Fruit fly (Drosophila melanogaster) whole organism, larva: ENCODE measurements around the gene pHCl-1.

Experiments used
- noc ChIP-seq: fragments of 200-800 bp; sonication (Bioruptor generic); optimal IDR thresholded peaks from 3 replicates; lab custom pipeline; 2019; ENCODE audit warnings: missing biosample characterization, mild to moderate bottlenecking, missing genetic modification characterization, moderate library complexity

pHCl-1 gene

DNA sequence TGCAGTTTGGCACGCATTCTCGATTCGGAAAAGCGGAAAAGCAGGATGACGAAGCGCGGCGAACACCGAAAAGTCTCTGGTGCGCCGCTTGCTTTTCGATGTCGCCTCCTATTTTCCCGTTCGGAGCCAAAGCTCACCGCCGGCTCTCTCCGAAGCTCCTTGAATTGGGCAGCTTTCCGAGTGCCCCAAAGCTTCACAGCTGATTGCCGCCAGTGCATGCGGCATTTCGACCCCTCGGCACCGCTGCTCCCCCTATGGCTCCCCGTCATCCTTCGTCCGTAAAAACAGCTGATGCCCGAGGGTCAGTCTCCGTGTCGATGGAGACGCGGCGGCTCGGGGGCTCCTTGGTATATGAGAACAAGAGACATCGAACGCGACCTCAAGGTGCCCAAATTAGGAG lies at the start of gene pHCl-1:
Gene pHCl-1, minus strand, starts transcription at position 78 of the 400 bp plus-strand sequence.
- TF ChIP-seq noc (tag; lab: Kevin White, UChicago), result no peak

DNA sequence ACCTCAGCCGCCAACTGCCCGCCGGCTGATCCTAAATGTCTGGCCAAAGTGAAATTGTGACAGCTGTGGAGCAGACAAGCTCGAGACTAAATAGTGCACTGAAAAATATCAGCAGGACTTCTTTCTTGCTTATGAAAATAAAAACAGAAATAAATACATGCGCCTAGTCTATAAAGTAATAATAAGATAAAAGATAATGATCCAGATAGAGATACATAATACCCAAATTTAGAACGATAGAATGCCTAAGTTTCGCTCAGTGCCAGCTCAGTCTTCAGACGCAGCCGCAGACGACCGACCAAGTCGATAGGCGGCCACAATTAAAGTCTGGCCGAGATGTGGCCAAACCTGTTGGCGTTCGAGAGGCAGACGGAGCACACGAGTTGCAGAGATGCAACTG lies 42.0 kb upstream of the pHCl-1 start:
- TF ChIP-seq noc (tag; lab: Kevin White, UChicago), result no peak

DNA sequence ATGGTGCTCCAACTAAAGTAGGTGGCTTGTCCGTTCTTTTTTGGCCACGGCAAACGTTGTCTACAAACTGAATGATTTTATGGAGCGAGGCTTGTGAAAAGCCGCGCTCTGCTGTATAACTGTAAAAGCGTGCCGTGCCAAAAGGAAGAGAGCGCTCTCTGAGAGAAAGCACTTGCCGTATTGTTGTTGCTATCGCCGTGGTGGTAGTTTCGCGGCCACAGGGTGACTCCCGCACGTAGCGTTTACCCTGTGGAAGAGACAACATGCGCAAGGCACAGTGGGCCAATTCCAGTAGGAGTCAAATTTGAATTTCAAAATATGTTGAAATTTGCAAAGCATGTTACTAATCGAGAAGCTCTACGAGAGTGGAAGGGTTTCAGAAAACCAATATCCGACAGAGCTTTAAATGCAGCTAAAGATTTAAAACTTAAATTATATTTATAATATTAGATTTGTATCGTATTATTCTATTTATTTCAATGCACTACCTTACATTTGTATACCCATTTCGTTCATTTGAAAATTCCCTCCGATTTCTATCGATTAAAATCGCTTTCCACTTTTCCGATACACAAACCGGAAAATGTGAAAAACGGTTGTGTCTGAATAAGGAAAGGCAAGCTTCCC lies 26.1 kb upstream of the pHCl-1 start, which contains the start of gene sff:
Gene sff, minus strand, starts transcription at position 51 of the 627 bp plus-strand sequence.
- TF ChIP-seq noc (tag; lab: Kevin White, UChicago), result peak; percentile 43

DNA sequence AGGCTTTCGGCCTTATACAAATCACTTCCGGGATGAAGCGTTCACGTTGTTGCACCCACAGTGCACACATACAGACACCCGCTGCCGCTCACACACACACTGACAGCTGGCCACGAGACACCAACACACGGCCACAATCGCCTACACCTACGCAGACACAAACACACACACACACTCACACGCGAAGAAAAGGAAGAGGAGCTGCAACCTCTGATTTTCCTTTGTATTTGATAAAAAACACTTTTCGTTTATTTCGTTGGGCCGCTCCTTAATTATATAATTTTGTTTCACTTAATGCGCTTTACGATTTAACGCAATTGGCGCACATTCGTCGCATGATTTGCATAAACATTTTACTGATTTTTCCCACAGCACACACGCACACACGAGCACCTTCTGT lies 25.5 kb upstream of the pHCl-1 start:
- no peak for TF ChIP-seq noc (tag; lab: Kevin White, UChicago)

DNA sequence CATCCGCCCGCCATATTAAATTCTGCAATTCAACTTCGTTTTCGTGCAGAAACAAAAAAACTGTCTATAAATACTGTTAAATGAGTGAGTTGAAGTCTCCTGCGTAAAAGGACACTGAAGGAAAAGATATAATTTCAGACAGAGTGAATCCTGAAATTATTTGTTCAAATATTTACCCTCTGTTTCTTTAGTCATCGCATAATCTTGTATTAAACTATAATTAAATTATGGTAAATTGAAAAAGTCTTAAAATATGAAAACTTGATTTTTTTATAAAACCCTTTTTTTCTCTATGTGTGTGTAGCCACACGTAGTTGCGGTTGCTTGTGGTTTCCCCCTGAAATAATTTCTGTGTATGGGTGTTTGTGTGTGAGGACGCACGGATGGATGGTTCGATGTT lies 24.5 kb upstream of the pHCl-1 start:
- TF ChIP-seq noc (tag; lab: Kevin White, UChicago), result no peak

DNA sequence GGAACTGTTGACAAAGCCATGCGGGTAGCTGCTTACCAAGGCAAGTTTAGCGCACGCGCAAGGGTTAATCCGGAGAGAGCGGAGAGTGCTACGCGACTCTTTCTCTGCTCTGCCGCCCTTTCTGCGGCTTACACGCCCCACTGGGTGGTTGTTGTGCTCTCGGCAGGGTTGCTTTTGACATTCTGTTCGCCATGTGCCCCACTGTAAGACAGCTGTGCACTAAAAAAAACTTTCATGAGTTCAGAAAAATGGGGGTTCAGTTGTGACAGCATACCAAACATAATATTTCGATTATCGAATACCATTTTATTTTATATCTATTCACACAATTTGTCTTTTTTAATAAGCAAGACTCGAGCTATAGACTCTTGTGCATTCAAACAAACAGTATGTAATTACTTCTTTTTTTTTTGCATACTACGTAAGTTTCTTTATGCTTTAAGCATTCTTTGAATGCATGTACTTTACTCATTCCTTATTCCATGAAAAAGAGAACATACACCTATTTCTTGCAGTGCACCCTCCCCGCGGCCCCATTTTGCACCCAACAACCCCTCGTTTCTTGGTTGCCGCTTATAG lies 22.3 kb upstream of the pHCl-1 start:
- TF ChIP-seq noc (tag; lab: Kevin White, UChicago), result peak; percentile 2

DNA sequence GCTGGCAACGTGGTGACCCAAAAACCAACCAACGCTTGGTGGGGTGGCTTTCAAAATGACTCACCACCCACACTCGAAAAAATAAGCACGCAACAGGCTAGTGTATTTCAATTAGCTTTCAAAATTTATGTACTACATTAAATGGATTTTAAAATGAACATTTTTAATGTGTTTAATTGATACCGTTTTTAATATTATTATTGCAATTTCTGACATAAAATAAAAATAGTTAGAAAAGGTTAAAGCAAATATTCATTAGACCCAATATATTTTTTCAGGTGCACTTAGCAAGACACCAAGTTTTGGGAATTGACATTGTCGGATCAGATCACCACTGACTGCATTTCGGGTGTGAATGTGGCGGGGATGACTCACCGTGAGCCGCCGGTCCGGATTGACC lies 7.4 kb upstream of the pHCl-1 start:
- no peak for TF ChIP-seq noc (tag; lab: Kevin White, UChicago)

DNA sequence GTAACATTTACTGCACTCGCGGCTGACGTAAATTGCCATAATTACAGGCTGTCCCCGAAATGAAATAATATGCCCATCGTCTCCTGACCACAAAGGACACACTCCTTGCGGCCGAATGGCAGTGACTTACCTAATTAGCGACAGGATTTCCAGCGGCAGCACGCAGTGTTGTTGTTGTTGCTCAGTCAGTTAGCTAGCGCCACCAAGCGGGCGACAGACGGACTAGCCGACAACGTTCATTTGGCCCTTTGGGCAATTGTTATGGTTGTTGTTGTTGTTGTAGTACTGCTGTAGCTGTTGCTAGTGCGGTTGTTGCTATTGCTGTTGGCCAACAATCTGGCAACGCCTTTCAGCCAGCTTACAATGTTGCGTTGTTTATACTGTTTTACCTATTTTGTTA lies 5.3 kb downstream of the pHCl-1 start:
- no peak for TF ChIP-seq noc (tag; lab: Kevin White, UChicago)

DNA sequence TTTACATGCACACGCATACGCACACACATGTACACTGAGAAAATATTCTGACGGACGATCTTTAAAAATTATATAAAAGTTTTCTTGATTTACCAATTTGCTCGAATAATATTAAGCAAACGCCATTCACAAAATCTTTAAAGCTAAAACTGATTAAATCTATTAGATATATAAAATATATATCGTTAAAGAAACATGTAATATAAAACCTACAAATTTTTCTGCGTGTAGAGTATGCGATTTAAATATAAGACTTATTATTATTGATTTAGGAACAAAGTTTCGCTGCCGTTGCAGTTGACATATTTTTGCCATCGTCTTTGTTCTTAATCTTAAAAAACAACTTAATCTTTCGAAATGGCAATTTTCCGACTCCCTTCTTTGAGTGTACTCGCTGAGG lies 21.3 kb downstream of the pHCl-1 start:
- no peak for TF ChIP-seq noc (tag; lab: Kevin White, UChicago)

DNA sequence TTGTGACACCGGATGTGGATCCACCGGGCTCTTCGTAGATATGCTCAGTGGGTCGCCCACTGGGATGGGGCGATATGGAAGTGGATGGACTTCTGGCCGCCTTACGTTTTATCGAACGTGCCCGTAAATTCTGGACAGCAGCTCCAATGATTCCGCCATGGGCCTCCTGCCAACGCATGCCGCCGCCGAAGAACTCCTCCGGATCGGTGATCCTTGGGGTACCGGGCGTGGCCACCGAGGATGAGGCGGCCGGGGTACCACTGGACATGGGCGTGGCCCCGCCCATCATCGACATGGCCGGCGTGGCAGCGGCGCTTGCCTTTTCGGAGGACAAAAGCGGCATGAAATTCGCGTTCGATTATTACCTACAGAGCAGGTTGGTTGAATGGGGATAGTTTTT lies 42.8 kb downstream of the pHCl-1 start:
- TF ChIP-seq noc (tag; lab: Kevin White, UChicago), result no peak

DNA sequence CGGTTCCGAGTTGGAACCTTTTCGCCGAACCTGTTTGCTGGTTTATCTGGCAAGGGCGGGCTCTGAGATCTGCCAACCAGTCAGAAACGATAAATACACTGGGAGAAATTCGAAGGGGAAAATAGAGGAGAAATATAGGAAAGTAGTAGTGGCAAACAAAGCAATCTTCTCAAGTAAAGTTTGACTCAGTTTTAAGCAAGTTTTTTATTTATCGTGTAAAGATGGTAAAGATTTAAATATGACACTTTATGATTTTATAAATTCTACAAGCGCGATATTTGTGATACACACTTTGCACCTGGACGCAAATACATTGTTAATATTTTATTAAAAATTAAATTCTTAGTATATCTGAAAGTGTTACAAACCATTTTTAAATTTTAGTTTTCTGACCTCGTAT lies 51.2 kb downstream of the pHCl-1 start:
- TF ChIP-seq noc (tag; lab: Kevin White, UChicago), result no peak

DNA sequence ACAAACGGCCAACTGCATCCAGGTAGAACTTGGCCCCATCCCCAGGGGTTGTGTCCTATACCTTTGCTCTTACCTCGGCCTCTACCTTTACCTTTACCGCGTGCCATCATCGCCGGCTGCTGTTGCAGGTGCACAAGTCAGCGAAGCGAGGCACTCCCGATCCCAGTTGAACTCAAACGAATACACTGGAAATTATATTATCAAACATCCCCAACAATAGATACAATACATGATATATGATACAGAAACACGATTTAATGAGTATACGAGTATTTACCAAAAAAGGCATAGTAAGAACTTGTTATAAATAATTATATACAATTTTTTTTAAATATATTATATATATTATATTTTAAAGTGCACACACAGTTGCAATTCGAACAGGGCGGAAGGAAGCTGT lies 51.6 kb downstream of the pHCl-1 start:
- TF ChIP-seq noc (tag; lab: Kevin White, UChicago), result no peak

DNA sequence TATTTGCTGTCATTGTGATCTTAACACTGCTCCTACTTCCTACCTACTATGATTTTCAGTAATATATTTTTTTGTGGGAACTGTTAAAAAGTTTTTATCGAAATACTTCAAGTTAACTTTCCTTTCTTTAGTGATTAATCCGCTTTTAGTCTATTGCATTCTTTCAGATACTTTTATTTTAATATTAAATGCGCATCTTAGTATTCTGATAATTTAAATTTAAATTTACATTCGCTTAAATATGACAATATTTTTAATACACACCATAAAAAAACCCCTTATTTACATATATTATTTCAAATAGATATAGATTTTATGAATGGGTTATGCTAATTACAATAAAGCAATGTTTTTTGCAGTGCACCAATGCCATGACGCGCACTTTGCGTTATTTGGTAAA lies 54.3 kb downstream of the pHCl-1 start:
- TF ChIP-seq noc (tag; lab: Kevin White, UChicago), result no peak

DNA sequence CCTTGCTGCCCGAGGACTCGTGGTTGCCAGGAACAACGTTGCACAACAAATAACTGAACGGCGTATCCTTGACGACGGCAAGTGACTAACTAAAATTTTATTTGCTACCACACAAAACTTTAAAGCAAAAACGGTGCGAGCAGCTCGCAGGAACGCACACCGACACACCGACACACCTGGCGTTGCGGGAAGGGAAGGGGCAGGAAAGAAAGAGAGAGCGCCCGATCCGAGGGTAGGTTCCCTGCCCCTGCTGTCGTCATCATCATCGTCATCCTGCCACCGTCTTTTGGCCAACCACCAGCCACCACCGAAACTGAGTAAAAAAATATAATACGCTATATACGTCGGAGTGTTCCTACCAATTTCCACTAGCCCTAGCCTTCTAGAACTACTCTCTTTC lies 54.9 kb downstream of the pHCl-1 start, which contains the start of gene meru:
Gene meru, minus strand, starts transcription at position 101 of the 400 bp plus-strand sequence.
- TF ChIP-seq noc (tag; lab: Kevin White, UChicago), result no peak

DNA sequence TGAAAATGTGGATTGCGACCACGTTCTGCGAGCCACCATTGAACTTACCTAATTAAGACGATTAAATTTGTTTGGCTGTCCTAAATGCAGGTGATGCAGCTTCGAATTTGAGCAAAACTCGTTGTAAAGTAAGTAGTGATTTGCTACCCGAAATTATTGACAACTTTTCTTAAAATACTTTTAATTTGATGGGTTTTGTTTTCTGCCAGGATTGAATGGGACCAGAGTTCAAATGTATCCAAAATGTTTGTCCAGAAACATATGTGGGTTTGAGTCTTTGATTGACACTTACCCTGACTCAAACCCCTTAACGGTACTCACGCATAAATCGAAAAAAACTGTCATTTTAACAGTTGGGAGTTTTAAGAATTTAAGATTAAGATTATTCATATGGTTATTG lies 61.6 kb downstream of the pHCl-1 start, which contains the start of gene CG15715:
Gene CG15715, minus strand, starts transcription at position 274 of the 400 bp plus-strand sequence.
- no peak for TF ChIP-seq noc (tag; lab: Kevin White, UChicago)

DNA sequence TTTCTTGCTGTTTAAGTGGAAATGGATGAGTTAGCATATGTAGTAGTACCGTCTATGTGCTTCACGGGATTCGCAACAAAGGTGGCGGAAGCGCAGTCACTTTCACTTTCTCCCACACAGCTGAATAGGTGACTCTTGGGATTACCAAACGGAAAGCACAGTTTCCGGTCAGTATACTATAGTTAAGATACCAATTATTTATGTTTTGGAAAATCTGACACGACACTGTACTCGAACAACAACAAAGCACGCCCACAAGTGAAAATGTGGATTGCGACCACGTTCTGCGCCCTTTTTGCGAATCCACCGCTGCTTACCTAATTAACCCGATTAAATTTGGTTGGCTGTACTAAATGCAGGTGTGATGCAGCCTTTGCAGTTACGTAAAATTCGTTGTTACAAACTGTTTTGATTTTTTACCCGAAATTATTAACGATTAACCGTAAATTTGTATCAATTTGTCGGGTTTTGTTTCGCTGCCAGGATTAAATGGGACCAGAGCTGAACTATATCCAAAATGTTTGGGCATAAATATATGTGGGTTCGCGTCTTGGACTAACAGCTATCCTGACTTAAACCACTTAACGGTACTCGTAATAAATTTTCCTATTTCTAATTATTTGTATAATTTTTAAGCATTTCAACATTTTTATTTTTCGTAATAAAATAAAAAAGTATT lies 63.8 kb downstream of the pHCl-1 start, which contains the start of gene CG18081:
Gene CG18081, minus strand, starts transcription at position 512 of the 679 bp plus-strand sequence.
- TF ChIP-seq noc (tag; lab: Kevin White, UChicago), result no peak
